Worm (Caenorhabditis elegans) whole organism, L3 larva: Measurements from ENCODE around the gene B0563.5.

Experiments
- ama-1 ChIP-seq: fragments of 150-350 bp; optimal IDR thresholded peaks from 2 replicates; lab custom pipeline; 2018
- fkh-10 ChIP-seq: sonication (generic microtip); optimal IDR thresholded peaks from 2 replicates; lab custom pipeline; 2017; ENCODE audit warnings: missing biosample characterization, missing genetic modification reagents, missing genetic modification characterization
- fos-1 ChIP-seq: fragments of 150-350 bp; optimal IDR thresholded peaks from 2 replicates; lab custom pipeline; 2014; ENCODE audit warnings: missing biosample characterization, missing genetic modification characterization
- nhr-237 ChIP-seq: fragments of 150-350 bp; optimal IDR thresholded peaks from 2 replicates; lab custom pipeline; 2014; ENCODE audit warnings: missing biosample characterization, missing genetic modification characterization
- nhr-76 ChIP-seq: fragments of 150-350 bp; sonication (generic microtip); optimal IDR thresholded peaks from 5 replicates; lab custom pipeline; 2014; ENCODE audit warnings: missing biosample characterization, missing genetic modification characterization
- pha-4 ChIP-seq: fragments of 150-350 bp; optimal IDR thresholded peaks from 2 replicates; lab custom pipeline; 2014; ENCODE audit warnings: missing biosample characterization, missing genetic modification reagents, missing genetic modification characterization

DNA sequence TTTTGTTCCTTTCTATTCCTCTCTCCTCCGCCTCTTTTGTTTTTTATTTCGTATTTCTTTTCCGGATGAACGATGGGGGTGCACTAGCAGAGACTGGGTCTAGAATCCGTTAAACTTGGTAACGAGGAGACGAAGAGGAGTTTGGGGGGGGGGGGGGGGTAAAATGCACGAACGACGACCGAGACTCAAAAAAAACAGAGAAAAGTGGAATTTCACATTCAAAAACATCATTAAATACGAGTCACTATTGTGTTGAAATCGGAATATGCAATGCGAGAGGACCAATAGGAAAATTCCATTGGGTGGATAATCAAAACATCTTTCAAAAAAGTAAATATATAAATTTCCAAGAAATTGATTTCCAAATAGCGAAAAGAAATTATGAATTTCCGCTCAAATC lies 8.3 kb downstream of the B0563.5 start, which contains the start of gene B0563.7:
- TF ChIP-seq ama-1 (lab: Kevin White, UChicago) = no peak
- TF ChIP-seq nhr-237 = no peak
- no peak for TF ChIP-seq nhr-76 (tag; lab: Kevin White, UChicago)
- TF ChIP-seq pha-4 (tag; lab: Kevin White, UChicago) = no peak
- no peak for TF ChIP-seq fos-1
- TF ChIP-seq fkh-10 (GFP tag; lab: Kevin White, UChicago) = no peak
